Worm (Caenorhabditis elegans): ENCODE data around the gene cnc-6.
A peak's percentile ranks its signal among the peaks of the same experiment; 100 is the strongest.

The cnc-6 gene

ce11 chrIII:1799407-1799806 lies 36.1 kb downstream of the cnc-6 start:
- TF ChIP-seq hlh-15 (tag; optimal IDR thresholded peaks at IDR 0.05) (no peak), ceh-9 (tag; optimal IDR thresholded peaks at IDR 0.05) (no peak), dmd-4 (tag; optimal IDR thresholded peaks at IDR 0.05; ENCODE audit: borderline replicate concordance) (no peak), mec-3 (tag; optimal IDR thresholded peaks at IDR 0.05; ENCODE audit: borderline replicate concordance) (no peak), pag-3 (tag; optimal IDR thresholded peaks at IDR 0.05; ENCODE audit: borderline replicate concordance) (no peak), pat-9 (tag; optimal IDR thresholded peaks at IDR 0.05) (no peak), ceh-2 (tag; optimal IDR thresholded peaks at IDR 0.05) (no peak), ceh-18 (tag; optimal IDR thresholded peaks at IDR 0.05) (no peak), hlh-30 (tag; optimal IDR thresholded peaks at IDR 0.05; ENCODE audit: insufficient read depth) (no peak), ceh-31 (tag; optimal IDR thresholded peaks at IDR 0.05) (no peak), unc-3 (GFP tag; conservative IDR thresholded peaks at IDR 0.05) (no peak), unc-3 (tag; optimal IDR thresholded peaks at IDR 0.05) (no peak), T23F11.4 (GFP tag; optimal IDR thresholded peaks at IDR 0.05) (no peak), fkh-10 (GFP tag; optimal IDR thresholded peaks at IDR 0.05) (no peak), unc-55 (GFP tag; optimal IDR thresholded peaks at IDR 0.05) (no peak), ceh-22 (tag; optimal IDR thresholded peaks at IDR 0.05) (no peak), ztf-16 (tag; optimal IDR thresholded peaks at IDR 0.05) (no peak), hlh-6 (tag; optimal IDR thresholded peaks at IDR 0.05) (no peak)

- TF ChIP-seq ttx-3 (tag; optimal IDR thresholded peaks at IDR 0.05) (no peak), sox-4 (tag; optimal IDR thresholded peaks at IDR 0.05) (no peak)
Measured at ce11 chrIII:1803000-1803399, 39.7 kb downstream of the cnc-6 start.

ce11 chrIII:1804477-1804876 lies 41.2 kb downstream of the cnc-6 start:
- TF ChIP-seq odd-2 (tag; optimal IDR thresholded peaks at IDR 0.05) (no peak), mec-3 (tag; optimal IDR thresholded peaks at IDR 0.05; ENCODE audit: borderline replicate concordance) (no peak)

- no peak for TF ChIP-seq C38D4.7 (GFP tag; optimal IDR thresholded peaks at IDR 0.05)
- TF ChIP-seq ceh-48 (tag; optimal IDR thresholded peaks at IDR 0.05): peak; percentile 96
Measured at ce11 chrIII:1805415-1806008, 42.2 kb downstream of the cnc-6 start.

ce11 chrIII:1806183-1806798 lies 43.0 kb downstream of the cnc-6 start:
- TF ChIP-seq ztf-16 (tag; optimal IDR thresholded peaks at IDR 0.05) (no peak), pqm-1 (tag; optimal IDR thresholded peaks at IDR 0.05) (no peak), elt-4 (tag; optimal IDR thresholded peaks at IDR 0.05) (peak; percentile 4), pag-3 (tag; optimal IDR thresholded peaks at IDR 0.05; ENCODE audit: borderline replicate concordance) (no peak), pros-1 (tag; optimal IDR thresholded peaks at IDR 0.05) (no peak), unc-86 (tag; optimal IDR thresholded peaks at IDR 0.05) (no peak), ceh-48 (tag; optimal IDR thresholded peaks at IDR 0.05) (peak; percentile 36), hlh-15 (tag; optimal IDR thresholded peaks at IDR 0.05) (no peak), C08G9.2 (tag; optimal IDR thresholded peaks at IDR 0.05) (peak; percentile 2), K02D7.2 (tag; optimal IDR thresholded peaks at IDR 0.05) (no peak), K09A11.1 (tag; optimal IDR thresholded peaks at IDR 0.05; ENCODE audit: insufficient read depth) (no peak), fkh-6 (tag; optimal IDR thresholded peaks at IDR 0.05) (no peak)
